Worm (Caenorhabditis elegans) whole organism, mixed stage, embryonic: ENCODE data around the gene B0416.4.

Source experiments
- ceh-83 ChIP-seq: fragments of 200-800 bp; sonication (Bioruptor generic); optimal IDR thresholded peaks from 2 replicates; lab custom pipeline; 2018; ENCODE audit warnings: mild to moderate bottlenecking, missing genetic modification characterization, missing compliant biosample characterization
- lin-13 ChIP-seq: fragments of 150-350 bp; optimal IDR thresholded peaks from 2 replicates; lab custom pipeline; 2014; ENCODE audit warnings: missing biosample characterization, missing genetic modification characterization
- snpc-4 ChIP-seq: fragments of 150-350 bp; optimal IDR thresholded peaks from 2 replicates; lab custom pipeline; 2014; ENCODE audit warnings: missing biosample characterization, missing genetic modification characterization
- unc-62 ChIP-seq: fragments of 150-350 bp; optimal IDR thresholded peaks from 2 replicates; lab custom pipeline; 2014; ENCODE audit warnings: missing biosample characterization, missing genetic modification reagents, missing genetic modification characterization
- zip-8 ChIP-seq: fragments of 150-350 bp; optimal IDR thresholded peaks from 2 replicates; lab custom pipeline; 2014; ENCODE audit warnings: missing biosample characterization, missing genetic modification characterization
- ztf-11 ChIP-seq: fragments of 150-350 bp; optimal IDR thresholded peaks from 2 replicates; lab custom pipeline; 2014; ENCODE audit warnings: missing biosample characterization, missing genetic modification characterization

DNA sequence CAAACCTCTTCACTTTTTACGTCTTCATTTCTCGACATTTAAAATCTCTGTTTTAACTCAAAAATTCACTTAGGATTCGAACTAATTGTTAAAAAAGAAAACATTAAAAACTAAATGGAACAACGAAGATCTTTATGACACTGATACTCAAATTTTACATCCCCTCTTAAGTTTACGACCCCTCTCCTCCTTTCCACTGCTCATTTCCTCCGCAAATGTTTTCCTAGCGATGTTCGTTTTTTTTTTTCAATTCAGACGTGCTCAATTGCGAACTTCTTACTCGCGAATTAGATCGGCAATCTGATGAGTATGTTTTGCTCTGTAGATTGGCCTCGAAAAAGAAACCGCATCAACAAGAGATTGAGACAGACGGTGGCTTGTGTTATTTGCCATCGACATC, 24.0 kb downstream of the B0416.4 start:
- TF ChIP-seq ceh-83 (no peak), snpc-4 (tag; lab: Kevin White, UChicago) (no peak), unc-62 (GFP tag; lab: Kevin White, UChicago) (no peak), zip-8 (tag; lab: Kevin White, UChicago) (no peak), ztf-11 (tag; lab: Kevin White, UChicago) (no peak), lin-13 (no peak)
